Worm (Caenorhabditis elegans): ENCODE measurements around the gene Y62F5A.9.

- TF ChIP-seq pha-4 (tag; optimal IDR thresholded peaks at IDR 0.05) (no peak), nhr-28 (tag; optimal IDR thresholded peaks at IDR 0.05) (no peak), nhr-237 (tag; optimal IDR thresholded peaks at IDR 0.05) (no peak), lin-13 (tag; optimal IDR thresholded peaks at IDR 0.05) (no peak), lin-32 (GFP tag; optimal IDR thresholded peaks at IDR 0.05) (no peak), nhr-12 (tag; optimal IDR thresholded peaks at IDR 0.05) (no peak), unc-39 (tag; optimal IDR thresholded peaks at IDR 0.05) (no peak), ham-2 (GFP tag; optimal IDR thresholded peaks at IDR 0.05) (no peak), elt-1 (tag; optimal IDR thresholded peaks at IDR 0.05; ENCODE audit: borderline replicate concordance, insufficient read depth) (no peak), tbx-8 (GFP tag; optimal IDR thresholded peaks at IDR 0.05) (no peak), unc-62 (GFP tag; optimal IDR thresholded peaks at IDR 0.05) (no peak), sptf-1 (tag; optimal IDR thresholded peaks at IDR 0.05) (no peak)
These were observed 50.6 kb downstream of the Y62F5A.9 start, which contains the start of gene B0334.13 for ce11 chrII:11487999-11488398.
